Fruit fly (Drosophila melanogaster): Measurements from ENCODE around the gene CG6040.

CG6040 gene

dm6 chr3R:19064037-19064664 is 32.6 kb upstream of the CG6040 start (continued):
- no peak for TF ChIP-seq ss (GFP tag; optimal IDR thresholded peaks at IDR 0.05)
- peak; percentile 42 for TF ChIP-seq CG6276 (GFP tag; optimal IDR thresholded peaks at IDR 0.05)
- TF ChIP-seq Eip78C (GFP tag): peak; percentile 77
- peak; percentile 37 for TF ChIP-seq topi (GFP tag; optimal IDR thresholded peaks at IDR 0.05)
- no peak for TF ChIP-seq cyc (GFP tag; optimal IDR thresholded peaks at IDR 0.05)

- TF ChIP-seq Ets96B (tag; optimal IDR thresholded peaks at IDR 0.05) (no peak), vri (GFP tag; optimal IDR thresholded peaks at IDR 0.05) (peak; percentile 80)
Observed at dm6 chr3R:19065474-19065873, 31.3 kb upstream of the CG6040 start.

- no peak for TF ChIP-seq CG6163 (GFP tag; IDR thresholded peaks at IDR 0.05)
- peak; percentile 69 for TF ChIP-seq dsx (GFP tag; optimal IDR thresholded peaks at IDR 0.05; ENCODE audit: poor library complexity, severe bottlenecking)
Observed at dm6 chr3R:19066965-19067614, 29.7 kb upstream of the CG6040 start.

dm6 chr3R:19067876-19068406 is 28.8 kb upstream of the CG6040 start:
- TF ChIP-seq fkh (GFP tag; optimal IDR thresholded peaks at IDR 0.05): peak; percentile 73
- TF ChIP-seq CG11902 (GFP tag; optimal IDR thresholded peaks at IDR 0.05): no peak
- TF ChIP-seq Smox (GFP tag; optimal IDR thresholded peaks at IDR 0.05): no peak
- TF ChIP-seq fd59A (GFP tag; optimal IDR thresholded peaks at IDR 0.05): no peak
- peak; percentile 24 for TF ChIP-seq svp (GFP tag)
- peak; percentile 26; the same call in 1 of the 3 replicates for TF ChIP-seq eg (GFP tag; IDR thresholded peaks at IDR 0.05)
- peak; percentile 0 for TF ChIP-seq Hr4 (GFP tag; optimal IDR thresholded peaks at IDR 0.05)

DNA sequence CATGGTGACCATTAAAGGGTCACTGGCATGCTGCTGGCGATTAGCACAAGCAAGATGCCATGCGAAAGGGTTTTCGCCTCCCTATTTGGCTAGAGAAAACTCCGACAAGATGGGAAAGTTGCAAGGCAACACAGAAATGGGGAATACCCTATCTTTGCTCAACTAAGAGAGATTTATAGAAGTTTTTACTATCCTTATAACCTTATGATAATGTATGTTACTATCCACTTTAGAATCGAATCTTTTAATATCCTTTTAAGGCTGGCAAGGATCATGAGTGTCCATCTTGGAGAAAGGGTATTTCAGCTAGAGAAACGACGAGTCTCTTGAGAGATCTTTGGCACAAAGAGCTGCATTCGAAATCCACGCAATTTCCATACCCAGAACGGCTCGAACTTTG is 27.0 kb upstream of the CG6040 start:
- TF ChIP-seq fd59A (GFP tag; optimal IDR thresholded peaks at IDR 0.05) (peak; percentile 32), Sox14 (GFP tag; optimal IDR thresholded peaks at IDR 0.05) (peak; percentile 39), Hr39 (GFP tag; optimal IDR thresholded peaks at IDR 0.05) (no peak), lz (GFP tag; optimal IDR thresholded peaks at IDR 0.05) (no peak), CG11902 (GFP tag; optimal IDR thresholded peaks at IDR 0.05) (no peak), Gug (GFP tag; IDR thresholded peaks at IDR 0.05) (no peak), Smox (GFP tag; optimal IDR thresholded peaks at IDR 0.05) (no peak), Blimp-1 (GFP tag; optimal IDR thresholded peaks at IDR 0.05) (no peak), pdm3 (GFP tag; optimal IDR thresholded peaks at IDR 0.05) (peak; percentile 26), CG9139 (GFP tag; optimal IDR thresholded peaks at IDR 0.05) (no peak), Lpt (GFP tag; optimal IDR thresholded peaks at IDR 0.05) (no peak), CG8119 (GFP tag; IDR thresholded peaks at IDR 0.05) (peak; percentile 29; the same call in 1 of the 3 replicates), achi (GFP tag; optimal IDR thresholded peaks at IDR 0.05) (peak; percentile 50), spab (GFP tag; optimal IDR thresholded peaks at IDR 0.05) (peak; percentile 4), dsx (GFP tag; optimal IDR thresholded peaks at IDR 0.05; ENCODE audit: poor library complexity, severe bottlenecking) (peak; percentile 32), CG6808 (GFP tag; optimal IDR thresholded peaks at IDR 0.05) (no peak), CG4318 (GFP tag; optimal IDR thresholded peaks at IDR 0.05) (no peak), Eip75B (GFP tag; optimal IDR thresholded peaks at IDR 0.05) (peak; percentile 47), CG6163 (GFP tag; IDR thresholded peaks at IDR 0.05) (peak; percentile 51; the same call in 1 of the 3 replicates), CG6854 (GFP tag; optimal IDR thresholded peaks at IDR 0.05) (no peak), CG3919 (GFP tag; optimal IDR thresholded peaks at IDR 0.05) (peak; percentile 24), Met (GFP tag; optimal IDR thresholded peaks at IDR 0.05) (no peak), Hr4 (GFP tag; optimal IDR thresholded peaks at IDR 0.05) (peak; percentile 22), CG10669 (GFP tag; optimal IDR thresholded peaks at IDR 0.05) (no peak), acj6 (GFP tag; optimal IDR thresholded peaks at IDR 0.05) (peak; percentile 16), CG16779 (tag; optimal IDR thresholded peaks at IDR 0.05) (no peak), salr (GFP tag; optimal IDR thresholded peaks at IDR 0.05) (peak in 1 of 2 experiments; percentile 7), CG31627 (GFP tag; optimal IDR thresholded peaks at IDR 0.05) (no peak), CG8632 (GFP tag; optimal IDR thresholded peaks at IDR 0.05) (no peak), Sox102F (GFP tag; optimal IDR thresholded peaks at IDR 0.05) (no peak), CG7368 (GFP tag; optimal IDR thresholded peaks at IDR 0.05) (no peak)

Data from whole organism, prepupa.